Worm (Caenorhabditis elegans) whole organism, L4 larva: ENCODE data around the gene C18H9.5.

Experiments used
- D1046.2 ChIP-seq: fragments of 200-800 bp; sonication (Bioruptor generic); IDR thresholded peaks from 2 replicates; pipeline ENCODE4 v1.3.6; 2022; ENCODE audit warnings: missing genetic modification characterization, missing compliant biosample characterization
- T26A8.4 ChIP-seq: fragments of 200-800 bp; sonication (Bioruptor generic); IDR thresholded peaks from 2 replicates; pipeline ENCODE4 v1.3.6; 2022; ENCODE audit warnings: missing genetic modification characterization, missing compliant biosample characterization
- ZK337.2 ChIP-seq: fragments of 200-800 bp; sonication (Bioruptor generic); IDR thresholded peaks from 2 replicates; pipeline ENCODE4 v1.3.6; 2022; ENCODE audit warnings: missing genetic modification reagents, missing genetic modification characterization, missing compliant biosample characterization
- aha-1 ChIP-seq: fragments of 150-350 bp; peaks from one replicate; lab custom pipeline; 2014; ENCODE audit warnings: missing biosample characterization, missing genetic modification characterization
- aly-2 ChIP-seq: sonication (generic microtip); optimal IDR thresholded peaks from 2 replicates; lab custom pipeline; 2018; ENCODE audit warnings: missing biosample characterization, missing genetic modification characterization
- ceh-20 ChIP-seq: fragments of 200-800 bp; sonication (Bioruptor generic); IDR thresholded peaks from 2 replicates; pipeline ENCODE4 v1.3.6; 2022; ENCODE audit warnings: missing genetic modification reagents, missing genetic modification characterization, missing compliant biosample characterization
- ceh-62 ChIP-seq: sonication (generic microtip); optimal IDR thresholded peaks from 2 replicates; lab custom pipeline; 2017; ENCODE audit warnings: missing biosample characterization, missing genetic modification characterization
- ces-1 ChIP-seq: fragments of 150-350 bp; sonication (generic microtip); optimal IDR thresholded peaks from 4 replicates; lab custom pipeline; 2014; ENCODE audit warnings: missing biosample characterization, missing genetic modification reagents, missing genetic modification characterization
- cey-2 ChIP-seq: sonication (generic microtip); optimal IDR thresholded peaks from 3 replicates; lab custom pipeline; 2017; ENCODE audit warnings: missing genetic modification characterization, mild to moderate bottlenecking, missing compliant biosample characterization, antibody characterized with exemption, borderline replicate concordance; ENCODE audit not compliant: insufficient read depth
- ctbp-1 ChIP-seq: fragments of 200-800 bp; sonication (Bioruptor generic); IDR thresholded peaks from 2 replicates; pipeline ENCODE4 v1.3.6; 2022; ENCODE audit warnings: missing genetic modification reagents, missing genetic modification characterization, missing compliant biosample characterization
- dmd-9 ChIP-seq: fragments of 200-800 bp; sonication (Bioruptor generic); IDR thresholded peaks from 2 replicates; pipeline ENCODE4 v1.3.6; 2022; ENCODE audit warnings: missing genetic modification reagents, missing genetic modification characterization, missing compliant biosample characterization
- duxl-1 ChIP-seq: sonication (generic microtip); optimal IDR thresholded peaks from 2 replicates; lab custom pipeline; 2016; ENCODE audit warnings: mild to moderate bottlenecking, missing genetic modification characterization, moderate library complexity, missing compliant biosample characterization; ENCODE audit not compliant: poor library complexity
- egl-43 ChIP-seq: fragments of 200-800 bp; sonication (Bioruptor generic); IDR thresholded peaks from 2 replicates; pipeline ENCODE4 v1.3.6; 2022; ENCODE audit warnings: missing genetic modification reagents, missing genetic modification characterization, missing compliant biosample characterization
- fkh-10 ChIP-seq: fragments of 150-350 bp; optimal IDR thresholded peaks from 2 replicates; lab custom pipeline; 2014; ENCODE audit warnings: missing biosample characterization, missing genetic modification reagents, missing genetic modification characterization
- hlh-11 ChIP-seq: fragments of 200-800 bp; sonication (Bioruptor generic); optimal IDR thresholded peaks from 2 replicates; lab custom pipeline; 2018; ENCODE audit warnings: mild to moderate bottlenecking, missing genetic modification characterization, missing compliant biosample characterization
- hlh-30 ChIP-seq: sonication (generic microtip); optimal IDR thresholded peaks from 2 replicates; lab custom pipeline; 2017; ENCODE audit warnings: antibody characterized with exemption, mild to moderate bottlenecking, missing genetic modification characterization, missing compliant biosample characterization; ENCODE audit not compliant: insufficient read depth
- hmg-1.1 ChIP-seq: fragments of 200-800 bp; sonication (Bioruptor generic); IDR thresholded peaks from 2 replicates; pipeline ENCODE4 v1.3.6; 2022; ENCODE audit warnings: missing genetic modification reagents, missing genetic modification characterization, missing compliant biosample characterization
- lin-15B ChIP-seq: fragments of 150-350 bp; sonication (generic microtip); optimal IDR thresholded peaks from 3 replicates; lab custom pipeline; 2014; ENCODE audit warnings: missing biosample characterization, missing genetic modification characterization
- lsy-2 ChIP-seq, 2 experiments: fragments of 150-350 bp in 1 of 2; sonication (generic microtip) in 1 of 2; optimal IDR thresholded peaks; 2 replicates each; lab custom pipeline; 2014 to 2017; ENCODE audit warnings: missing biosample characterization in 2 of 2, missing genetic modification characterization in 2 of 2
- mdl-1 ChIP-seq, 2 experiments: fragments of 150-350 bp in 1 of 2; sonication (generic microtip) in 1 of 2; optimal IDR thresholded peaks; 2 replicates each; lab custom pipeline; 2014 to 2017; ENCODE audit warnings: missing biosample characterization in 2 of 2, missing genetic modification characterization in 2 of 2
- mep-1 ChIP-seq: fragments of 150-350 bp; sonication (generic microtip); optimal IDR thresholded peaks from 3 replicates; lab custom pipeline; 2014; ENCODE audit warnings: missing biosample characterization, missing genetic modification characterization
- mxl-3 ChIP-seq: fragments of 200-800 bp; sonication (Bioruptor generic); optimal IDR thresholded peaks from 2 replicates; lab custom pipeline; 2018; ENCODE audit warnings: mild to moderate bottlenecking, missing genetic modification characterization, missing compliant biosample characterization
- nhr-11 ChIP-seq: fragments of 150-350 bp; optimal IDR thresholded peaks from 2 replicates; lab custom pipeline; 2014; ENCODE audit warnings: missing biosample characterization, missing genetic modification characterization
- nhr-28 ChIP-seq: fragments of 150-350 bp; optimal IDR thresholded peaks from 2 replicates; lab custom pipeline; 2014; ENCODE audit warnings: missing biosample characterization, missing genetic modification characterization
- nhr-76 ChIP-seq: fragments of 150-350 bp; optimal IDR thresholded peaks from 2 replicates; lab custom pipeline; 2014; ENCODE audit warnings: missing biosample characterization, missing genetic modification characterization
- rbr-2 ChIP-seq: sonication (generic microtip); optimal IDR thresholded peaks from 2 replicates; lab custom pipeline; 2016; ENCODE audit warnings: missing genotype, missing genetic modification characterization, missing compliant biosample characterization
- set-16 ChIP-seq: fragments of 200-800 bp; sonication (Bioruptor generic); IDR thresholded peaks from 2 replicates; pipeline ENCODE4 v1.3.6; 2022; ENCODE audit warnings: missing genetic modification reagents, missing genetic modification characterization, missing compliant biosample characterization
- skn-1 ChIP-seq: fragments of 150-350 bp; optimal IDR thresholded peaks from 2 replicates; lab custom pipeline; 2014; ENCODE audit warnings: missing biosample characterization, missing genetic modification characterization
- snpc-4 ChIP-seq: fragments of 150-350 bp; optimal IDR thresholded peaks from 2 replicates; lab custom pipeline; 2014; ENCODE audit warnings: missing biosample characterization, missing genetic modification characterization
- tra-1 ChIP-seq: fragments of 200-800 bp; sonication (Bioruptor generic); IDR thresholded peaks from 2 replicates; pipeline ENCODE4 v1.3.6; 2022; ENCODE audit warnings: missing genetic modification reagents, missing genetic modification characterization, missing compliant biosample characterization
- unc-62 ChIP-seq, 3 experiments: fragments of 150-350 bp in 1 of 3; sonication (generic microtip); optimal IDR thresholded peaks in 2 of 3; peaks in 1 of 3; 1 replicate in 1 of 3; 2 replicates in 2 of 3; lab custom pipeline; 2014 to 2017; ENCODE audit warnings: missing biosample characterization in 3 of 3, missing genetic modification characterization in 3 of 3, missing genetic modification reagents in 3 of 3, missing genotype in 1 of 3
- zip-2 ChIP-seq: fragments of 150-350 bp; optimal IDR thresholded peaks from 2 replicates; lab custom pipeline; 2014; ENCODE audit warnings: missing biosample characterization, missing genetic modification characterization
- ztf-7 ChIP-seq: fragments of 150-350 bp; optimal IDR thresholded peaks from 2 replicates; lab custom pipeline; 2014; ENCODE audit warnings: missing biosample characterization, missing genetic modification characterization

C18H9.5 gene

DNA sequence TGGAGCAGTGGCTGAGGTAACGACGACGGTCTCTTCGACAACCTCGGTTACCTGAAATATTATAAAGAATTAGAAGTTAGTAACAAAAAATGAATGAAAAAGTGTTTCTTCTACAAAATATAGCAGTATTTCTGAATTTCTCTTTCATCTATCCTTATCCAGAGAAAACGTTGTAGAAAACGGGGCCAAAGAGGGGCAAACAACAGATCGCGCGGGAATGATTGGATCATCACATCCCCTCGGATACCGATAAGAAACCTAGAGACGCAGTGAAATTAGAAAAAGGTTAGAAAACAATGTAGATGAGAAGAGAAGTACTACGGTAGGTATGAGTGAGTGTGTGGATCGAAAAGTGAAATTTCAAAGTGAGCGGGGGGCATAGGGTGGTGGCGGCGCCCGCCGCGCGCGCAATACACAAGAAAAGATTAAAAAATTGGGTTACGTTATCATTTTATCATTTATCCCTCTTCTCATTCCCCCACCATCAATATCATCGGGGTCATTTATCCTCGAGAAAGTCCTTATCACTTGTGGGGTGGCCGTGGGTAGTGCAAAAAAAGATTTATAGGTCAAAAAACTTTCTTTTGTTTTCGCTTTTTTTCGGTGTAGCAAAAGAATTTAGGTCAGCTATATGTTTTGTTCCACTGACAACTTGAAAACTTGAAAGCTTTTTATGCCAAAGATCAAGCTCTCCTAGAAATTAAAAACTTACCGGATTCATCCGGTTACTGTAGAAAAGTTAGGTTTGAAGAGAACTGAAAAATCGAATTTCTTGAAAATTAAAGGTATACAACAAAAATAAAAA is 17.0 kb upstream of the C18H9.5 start, which contains the start of the genes dpy-10 and T14B4.19:
Gene dpy-10, minus strand, starts transcription at position 51 of the 805 bp plus-strand sequence.
Gene T14B4.19, minus strand, starts transcription at position 755 of the 805 bp plus-strand sequence.
- TF ChIP-seq hlh-11 (tag; lab: Kevin White, UChicago) (peak; percentile 61), mdl-1 (tag; optimal IDR thresholded peaks at IDR 0.05; lab: Kevin White, UChicago) (peak in 1 of 2 experiments; percentile 27), cey-2 (tag; lab: Kevin White, UChicago) (no peak), nhr-76 (no peak), skn-1 (tag; lab: Kevin White, UChicago) (no peak), hlh-30 (tag; lab: Kevin White, UChicago) (peak; percentile 41), dmd-9 (GFP tag; lab: Robert Waterston, UW) (no peak), mxl-3 (GFP tag; lab: Kevin White, UChicago) (peak; percentile 73), ztf-7 (tag; lab: Kevin White, UChicago) (no peak), snpc-4 (tag; lab: Kevin White, UChicago) (no peak), lsy-2 (tag; optimal IDR thresholded peaks at IDR 0.05; lab: Kevin White, UChicago) (peak in 1 of 2 experiments; percentile 37), aha-1 (tag; lab: Kevin White, UChicago) (peak; percentile 3), nhr-28 (tag; lab: Kevin White, UChicago) (peak; percentile 44)

DNA sequence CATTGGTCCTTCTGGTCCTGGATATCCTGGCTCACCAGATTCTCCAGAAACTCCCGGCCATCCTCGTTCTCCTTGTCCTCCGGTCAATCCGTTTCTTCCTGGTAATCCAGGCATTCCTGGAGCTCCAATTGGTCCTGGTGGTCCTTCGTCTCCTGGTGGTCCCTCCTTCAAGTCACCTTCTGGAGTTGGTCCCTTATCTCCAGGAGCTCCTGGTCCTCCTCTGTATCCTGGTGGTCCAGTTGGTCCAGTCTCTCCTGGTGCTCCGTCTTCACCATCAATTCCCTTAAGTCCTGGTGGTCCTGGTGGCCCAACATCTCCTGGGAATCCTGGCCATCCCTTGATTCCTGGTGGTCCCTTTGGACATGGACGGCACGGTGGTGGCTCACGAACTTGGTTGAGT is 15.2 kb upstream of the C18H9.5 start:
- TF ChIP-seq aly-2 = no peak
- no peak for TF ChIP-seq lin-15B
- peak; percentile 74; the same call in 1 of the 2 replicates for TF ChIP-seq set-16 (GFP tag; lab: Robert Waterston, UW)
- TF ChIP-seq aha-1 (tag; lab: Kevin White, UChicago) = peak; percentile 11
- 0 out of 2 replicates have a peak, but pooled peaks have one; percentile 3 for TF ChIP-seq egl-43 (GFP tag; lab: Robert Waterston, UW)
- TF ChIP-seq hmg-1.1 = no peak
- no peak for TF ChIP-seq D1046.2 (GFP tag; lab: Robert Waterston, UW)
- TF ChIP-seq nhr-11 = no peak
- TF ChIP-seq T26A8.4 = no peak

DNA sequence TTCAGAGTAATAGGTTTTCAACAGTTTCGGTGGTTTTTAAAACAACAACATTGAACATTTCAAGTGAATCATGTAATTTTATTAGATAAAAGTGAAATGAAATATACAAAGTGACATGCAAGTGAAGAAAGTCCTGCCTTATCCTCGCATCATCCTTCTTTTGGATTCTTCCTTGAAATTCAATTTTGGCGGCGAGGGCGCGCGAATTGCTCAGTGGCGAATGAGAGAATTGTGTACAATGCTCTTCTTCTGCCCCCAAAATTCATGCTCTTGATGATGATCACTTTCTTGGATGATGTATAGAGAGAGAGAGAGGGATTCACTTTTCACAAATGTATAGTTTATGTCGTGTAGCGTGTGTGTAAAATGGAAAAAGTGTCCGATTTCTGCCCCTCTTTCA is 14.3 kb upstream of the C18H9.5 start:
- TF ChIP-seq fkh-10 (GFP tag; lab: Kevin White, UChicago) (peak; percentile 69), ces-1 (GFP tag; lab: Kevin White, UChicago) (peak; percentile 49), ctbp-1 (peak; percentile 59; the same call in 1 of the 2 replicates), D1046.2 (GFP tag; lab: Robert Waterston, UW) (no peak)

DNA sequence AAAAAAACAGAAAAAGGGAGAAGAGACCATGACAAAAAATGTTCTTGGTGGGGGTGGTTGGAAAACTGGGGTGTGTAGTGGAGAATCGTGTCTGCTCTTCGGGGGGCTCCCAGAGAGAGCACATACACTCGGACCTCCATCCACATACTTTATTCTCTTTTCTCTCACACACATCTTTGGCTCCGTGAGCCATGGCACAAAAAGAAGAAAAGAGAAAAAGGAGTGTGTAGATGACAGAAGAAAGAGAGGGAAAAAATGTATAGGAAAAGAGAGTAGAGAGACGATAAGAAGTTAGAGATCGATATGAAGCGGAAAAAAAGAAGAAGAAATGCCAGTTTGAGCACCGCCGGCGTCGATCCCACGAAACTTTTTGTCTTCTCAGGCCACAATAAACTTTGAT is 13.6 kb upstream of the C18H9.5 start:
- TF ChIP-seq lsy-2 (tag; optimal IDR thresholded peaks at IDR 0.05; lab: Kevin White, UChicago) = peak in 1 of 2 experiments; percentile 53
- peak; percentile 62 for TF ChIP-seq ctbp-1
- peak; percentile 77 for TF ChIP-seq mep-1 (tag; lab: Kevin White, UChicago)
- peak; percentile 25 for TF ChIP-seq rbr-2
- no peak for TF ChIP-seq duxl-1 (tag; lab: Kevin White, UChicago)
- peak; percentile 59; the same call in 1 of the 2 replicates for TF ChIP-seq ceh-20 (GFP tag; lab: Robert Waterston, UW)
- TF ChIP-seq ZK337.2 (GFP tag; lab: Robert Waterston, UW) = 0 out of 2 replicates have a peak, but pooled peaks have one; percentile 12
- no peak for TF ChIP-seq aly-2
- TF ChIP-seq unc-62 (GFP tag; optimal IDR thresholded peaks at IDR 0.05 in 1 of 2; lab: Kevin White, UChicago) = peak in 1 of 2 experiments; percentile 97
- no peak for TF ChIP-seq unc-62 (tag; optimal IDR thresholded peaks at IDR 0.05; lab: Kevin White, UChicago)
- TF ChIP-seq tra-1 (GFP tag; lab: Robert Waterston, UW) = peak; percentile 35; the same call in 1 of the 2 replicates
- TF ChIP-seq ceh-62 = no peak
- peak; percentile 54 for TF ChIP-seq hmg-1.1
- peak; percentile 47 for TF ChIP-seq nhr-11
- no peak for TF ChIP-seq zip-2 (tag; lab: Kevin White, UChicago)
- TF ChIP-seq, all 104 proteins: peak for 10
